Worm (Caenorhabditis elegans) whole organism, early embryonic: Measurements from ENCODE around the gene vps-29.

Experiments
- ama-1 ChIP-seq: fragments of 150-350 bp; optimal IDR thresholded peaks from 2 replicates; lab custom pipeline; 2014
- tra-4 ChIP-seq: sonication (generic microtip); optimal IDR thresholded peaks from 2 replicates; lab custom pipeline; 2017; ENCODE audit warnings: missing genetic modification characterization, missing compliant biosample characterization

ce11 chrIII:10136778-10137177 lies 23.9 kb upstream of the vps-29 start, which contains the start of gene ZK1128.7:
- TF ChIP-seq ama-1 (lab: Kevin White, UChicago) = no peak
- TF ChIP-seq tra-4 = no peak
